Worm (Caenorhabditis elegans): ENCODE results near the gene ugt-54.

- TF ChIP-seq ref-1 (GFP tag; conservative IDR thresholded peaks at IDR 0.05) (no peak), med-1 (GFP tag; optimal IDR thresholded peaks at IDR 0.05; ENCODE audit: insufficient read depth) (no peak), flt-1 (GFP tag; IDR thresholded peaks at IDR 0.05) (no peak), tab-1 (GFP tag; IDR thresholded peaks at IDR 0.05) (no peak)
Measured at ce11 chrIV:10716348-10716747, 45.1 kb upstream of the ugt-54 start, which contains the start of gene ncx-3.

Data from whole organism, midembryonic.